Fruit fly (Drosophila melanogaster): ENCODE data around the gene CG11089.

Gene CG11089

dm6 chr3R:24900816-24901215 is 24.0 kb downstream of the CG11089 start, which contains the start of gene CG10845:
CG10845 (plus strand) TSS chr3R:24901116.
- TF ChIP-seq Jra (GFP tag; optimal IDR thresholded peaks at IDR 0.05) (no peak), HLH106 (tag; optimal IDR thresholded peaks at IDR 0.05) (no peak), N (GFP tag; optimal IDR thresholded peaks at IDR 0.05) (no peak), Hr83 (GFP tag; optimal IDR thresholded peaks at IDR 0.05; ENCODE audit: poor library complexity, severe bottlenecking) (no peak), Mio (GFP tag; optimal IDR thresholded peaks at IDR 0.05) (no peak), Hr78 (GFP tag; optimal IDR thresholded peaks at IDR 0.05) (no peak), Sp1 (GFP tag; optimal IDR thresholded peaks at IDR 0.05) (no peak), foxo (GFP tag; optimal IDR thresholded peaks at IDR 0.05) (no peak), dl (GFP tag; optimal IDR thresholded peaks at IDR 0.05; ENCODE audit: insufficient read depth in 1 of 2, partially characterized antibody in 2 of 2) (no peak), Dif (GFP tag; optimal IDR thresholded peaks at IDR 0.05; ENCODE audit: partially characterized antibody) (no peak), psq (GFP tag; optimal IDR thresholded peaks at IDR 0.05) (no peak), Abd-B (GFP tag; optimal IDR thresholded peaks at IDR 0.05) (no peak), ey (GFP tag; optimal IDR thresholded peaks at IDR 0.05) (no peak), dsf (GFP tag; optimal IDR thresholded peaks at IDR 0.05; ENCODE audit: borderline replicate concordance) (no peak)

- TF ChIP-seq lola (GFP tag; optimal IDR thresholded peaks at IDR 0.05) = no peak
- no peak for TF ChIP-seq GATAd (GFP tag; optimal IDR thresholded peaks at IDR 0.05)
- no peak for TF ChIP-seq OdsH (GFP tag; optimal IDR thresholded peaks at IDR 0.05)
- no peak for TF ChIP-seq usp (GFP tag; optimal IDR thresholded peaks at IDR 0.05)
- TF ChIP-seq Dif (GFP tag; optimal IDR thresholded peaks at IDR 0.05; ENCODE audit: partially characterized antibody) = no peak
- TF ChIP-seq jim (GFP tag; optimal IDR thresholded peaks at IDR 0.05) = no peak
- no peak for TF ChIP-seq pan (optimal IDR thresholded peaks at IDR 0.05)
- no peak for TF ChIP-seq woc (GFP tag; optimal IDR thresholded peaks at IDR 0.05)
- TF ChIP-seq foxo (GFP tag; optimal IDR thresholded peaks at IDR 0.05) = no peak
These were observed 29.3 kb downstream of the CG11089 start, which contains the start of gene CG13643 for dm6 chr3R:24905959-24906634. CG13643 (minus strand) TSS chr3R:24906004.

dm6 chr3R:24906648-24907047 is 29.8 kb downstream of the CG11089 start:
- TF ChIP-seq dl (GFP tag; optimal IDR thresholded peaks at IDR 0.05; ENCODE audit: insufficient read depth in 1 of 2, partially characterized antibody in 2 of 2) = no peak
- no peak for TF ChIP-seq Abd-B (GFP tag; optimal IDR thresholded peaks at IDR 0.05)

- TF ChIP-seq br (GFP tag; optimal IDR thresholded peaks at IDR 0.05) = no peak
- TF ChIP-seq Mio (GFP tag; optimal IDR thresholded peaks at IDR 0.05) = no peak
- TF ChIP-seq fru (GFP tag; optimal IDR thresholded peaks at IDR 0.05) = no peak
- no peak for TF ChIP-seq dl (GFP tag; optimal IDR thresholded peaks at IDR 0.05; ENCODE audit: insufficient read depth in 1 of 2, partially characterized antibody in 2 of 2)
- no peak for TF ChIP-seq Abd-B (GFP tag; optimal IDR thresholded peaks at IDR 0.05)
- TF ChIP-seq OdsH (GFP tag; optimal IDR thresholded peaks at IDR 0.05) = no peak
- TF ChIP-seq sage (GFP tag; optimal IDR thresholded peaks at IDR 0.05) = no peak
- TF ChIP-seq Vsx2 (GFP tag; optimal IDR thresholded peaks at IDR 0.05; ENCODE audit: partially characterized antibody) = no peak
- TF ChIP-seq Dfd (GFP tag; optimal IDR thresholded peaks at IDR 0.05) = no peak
- no peak for TF ChIP-seq Rel (GFP tag; optimal IDR thresholded peaks at IDR 0.05)
- no peak for TF ChIP-seq Rel (tag; optimal IDR thresholded peaks at IDR 0.05)
- TF ChIP-seq GATAd (GFP tag; optimal IDR thresholded peaks at IDR 0.05) = no peak
- no peak for TF ChIP-seq h (GFP tag; optimal IDR thresholded peaks at IDR 0.05)
- no peak for TF ChIP-seq Hr83 (GFP tag; optimal IDR thresholded peaks at IDR 0.05; ENCODE audit: poor library complexity, severe bottlenecking)
These were observed 31.2 kb downstream of the CG11089 start for dm6 chr3R:24908034-24908433.

- TF ChIP-seq Myc (optimal IDR thresholded peaks at IDR 0.05) = no peak
- no peak for TF ChIP-seq CG32264 (GFP tag; optimal IDR thresholded peaks at IDR 0.05)
- TF ChIP-seq Vsx2 (GFP tag; optimal IDR thresholded peaks at IDR 0.05; ENCODE audit: partially characterized antibody) = no peak
- no peak for TF ChIP-seq Dfd (GFP tag; optimal IDR thresholded peaks at IDR 0.05)
- no peak for TF ChIP-seq woc (GFP tag; optimal IDR thresholded peaks at IDR 0.05)
- no peak for TF ChIP-seq h (GFP tag; optimal IDR thresholded peaks at IDR 0.05)
- no peak for TF ChIP-seq foxo (GFP tag; optimal IDR thresholded peaks at IDR 0.05)
- TF ChIP-seq sv (GFP tag; optimal IDR thresholded peaks at IDR 0.05) = no peak
These were observed 33.3 kb downstream of the CG11089 start for dm6 chr3R:24910097-24910496.
